Worm (Caenorhabditis elegans): ENCODE data around the gene rhi-1.

rhi-1 gene

ce11 chrX:4523887-4524350 lies 15.6 kb downstream of the rhi-1 start, which contains the start of gene pdi-2 (continued):
- TF ChIP-seq tbx-2 (tag; optimal IDR thresholded peaks at IDR 0.05) (peak; percentile 84), ahr-1 (tag; optimal IDR thresholded peaks at IDR 0.05) (peak; percentile 1), unc-86 (tag; optimal IDR thresholded peaks at IDR 0.05) (no peak), lin-11 (tag; optimal IDR thresholded peaks at IDR 0.05) (peak; percentile 24), pag-3 (tag; optimal IDR thresholded peaks at IDR 0.05; ENCODE audit: borderline replicate concordance) (no peak), elt-4 (tag; optimal IDR thresholded peaks at IDR 0.05) (no peak), ceh-18 (tag; optimal IDR thresholded peaks at IDR 0.05) (no peak), sox-4 (tag; optimal IDR thresholded peaks at IDR 0.05) (peak; percentile 49), madf-2 (tag; optimal IDR thresholded peaks at IDR 0.05) (peak; percentile 8), unc-55 (GFP tag; optimal IDR thresholded peaks at IDR 0.05) (peak; percentile 5), hlh-6 (tag; optimal IDR thresholded peaks at IDR 0.05) (no peak), ceh-30 (tag; optimal IDR thresholded peaks at IDR 0.05) (no peak), ceh-31 (tag; optimal IDR thresholded peaks at IDR 0.05) (peak; percentile 69), syd-9 (tag; optimal IDR thresholded peaks at IDR 0.05) (no peak), ceh-34 (tag; optimal IDR thresholded peaks at IDR 0.05) (peak; percentile 25), dmd-4 (tag; optimal IDR thresholded peaks at IDR 0.05; ENCODE audit: borderline replicate concordance) (peak; percentile 14)

- TF ChIP-seq hlh-6 (tag; optimal IDR thresholded peaks at IDR 0.05) (no peak), ceh-48 (tag; optimal IDR thresholded peaks at IDR 0.05) (no peak), tbx-2 (tag; optimal IDR thresholded peaks at IDR 0.05) (no peak), lim-6 (tag; optimal IDR thresholded peaks at IDR 0.05) (no peak)
These were observed 16.5 kb downstream of the rhi-1 start for ce11 chrX:4524844-4525243.

- TF ChIP-seq ceh-48 (tag; optimal IDR thresholded peaks at IDR 0.05) (no peak), rnt-1 (tag; optimal IDR thresholded peaks at IDR 0.05) (no peak), pax-1 (tag; optimal IDR thresholded peaks at IDR 0.05) (no peak), ama-1 (optimal IDR thresholded peaks at IDR 0.05) (peak; percentile 43)
These were observed 18.1 kb downstream of the rhi-1 start for ce11 chrX:4526412-4526811.

- TF ChIP-seq elt-4 (tag; optimal IDR thresholded peaks at IDR 0.05) (no peak), hlh-8 (tag; optimal IDR thresholded peaks at IDR 0.05) (no peak), madf-2 (tag; optimal IDR thresholded peaks at IDR 0.05) (no peak), pqm-1 (tag; optimal IDR thresholded peaks at IDR 0.05) (no peak)
These were observed 20.6 kb downstream of the rhi-1 start for ce11 chrX:4528905-4529304.

- TF ChIP-seq dve-1 (tag; optimal IDR thresholded peaks at IDR 0.05): no peak
- no peak for TF ChIP-seq ceh-14 (tag; optimal IDR thresholded peaks at IDR 0.05)
- no peak for TF ChIP-seq fkh-6 (tag; optimal IDR thresholded peaks at IDR 0.05)
- TF ChIP-seq ceh-30 (tag; optimal IDR thresholded peaks at IDR 0.05): no peak
- TF ChIP-seq ttx-3 (tag; optimal IDR thresholded peaks at IDR 0.05): no peak
- TF ChIP-seq fkh-10 (GFP tag; optimal IDR thresholded peaks at IDR 0.05): no peak
- TF ChIP-seq hlh-30 (tag; optimal IDR thresholded peaks at IDR 0.05; ENCODE audit: insufficient read depth): no peak
These were observed 22.2 kb downstream of the rhi-1 start for ce11 chrX:4530426-4531044.

ce11 chrX:4532160-4532741 lies 23.9 kb downstream of the rhi-1 start, which contains the start of gene nhr-35:
Gene nhr-35, plus strand, starts transcription at chrX:4532691.
- no peak for TF ChIP-seq fkh-6 (tag; optimal IDR thresholded peaks at IDR 0.05)
- TF ChIP-seq elt-2 (tag; optimal IDR thresholded peaks at IDR 0.05): peak; percentile 33
- peak; percentile 39 for TF ChIP-seq tbx-2 (tag; optimal IDR thresholded peaks at IDR 0.05)
- peak; percentile 90 for TF ChIP-seq unc-55 (GFP tag; optimal IDR thresholded peaks at IDR 0.05)
- TF ChIP-seq rnt-1 (tag; optimal IDR thresholded peaks at IDR 0.05): peak; percentile 23
- TF ChIP-seq dve-1 (tag; optimal IDR thresholded peaks at IDR 0.05): no peak
- TF ChIP-seq odd-2 (tag; optimal IDR thresholded peaks at IDR 0.05): no peak
- TF ChIP-seq npax-4 (tag; optimal IDR thresholded peaks at IDR 0.05): no peak
- TF ChIP-seq unc-42 (tag; optimal IDR thresholded peaks at IDR 0.05): no peak
- peak; percentile 92 for TF ChIP-seq hlh-30 (tag; optimal IDR thresholded peaks at IDR 0.05; ENCODE audit: insufficient read depth)
- peak; percentile 56 for TF ChIP-seq ceh-18 (tag; optimal IDR thresholded peaks at IDR 0.05)
- TF ChIP-seq nhr-232 (tag; optimal IDR thresholded peaks at IDR 0.05): no peak
- peak; percentile 19 for TF ChIP-seq ceh-19 (GFP tag; optimal IDR thresholded peaks at IDR 0.05)
- TF ChIP-seq nfya-1 (tag; optimal IDR thresholded peaks at IDR 0.05): peak; percentile 20
- TF ChIP-seq tbx-7 (tag; optimal IDR thresholded peaks at IDR 0.05): no peak
- TF ChIP-seq hlh-6 (tag; optimal IDR thresholded peaks at IDR 0.05): peak; percentile 2

All from whole organism, late embryonic.